Fruit fly (Drosophila melanogaster) whole organism, embryonic: ENCODE results near the gene Miga.

Source experiments
- CG12236 ChIP-seq: fragments of 200-800 bp; sonication (Bioruptor generic); optimal IDR thresholded peaks from 2 replicates; lab custom pipeline; 2016; ENCODE audit warnings: missing biosample characterization, missing genetic modification characterization
- CG14710 ChIP-seq: fragments of 200-800 bp; sonication (Bioruptor generic); optimal IDR thresholded peaks from 3 replicates; lab custom pipeline; 2019; ENCODE audit warnings: missing biosample characterization, mild to moderate bottlenecking, missing genetic modification characterization, moderate library complexity
- CG2116 ChIP-seq: fragments of 200-800 bp; sonication (Bioruptor generic); optimal IDR thresholded peaks from 3 replicates; lab custom pipeline; 2018; ENCODE audit warnings: missing biosample characterization, mild to moderate bottlenecking, missing genetic modification characterization
- CG8388 ChIP-seq: fragments of 200-800 bp; sonication (Bioruptor generic); optimal IDR thresholded peaks from 2 replicates; lab custom pipeline; 2019; ENCODE audit warnings: missing biosample characterization, mild to moderate bottlenecking, missing genetic modification characterization, moderate library complexity
- CG8765 ChIP-seq: fragments of 200-800 bp; sonication (Bioruptor generic); IDR thresholded peaks from 2 replicates; pipeline ENCODE4 v1.3.6; 2022; ENCODE audit warnings: missing biosample characterization, missing genetic modification characterization
- Ets97D ChIP-seq: fragments of 200-800 bp; sonication (Bioruptor generic); optimal IDR thresholded peaks from 3 replicates; lab custom pipeline; 2016; ENCODE audit warnings: missing biosample characterization, missing genetic modification characterization
- ase ChIP-seq: fragments of 200-800 bp; sonication (Bioruptor generic); IDR thresholded peaks from 3 replicates; pipeline ENCODE4 v1.3.6; 2022; ENCODE audit warnings: missing biosample characterization, missing genetic modification characterization
- cg ChIP-seq: fragments of 200-800 bp; sonication (Bioruptor generic); optimal IDR thresholded peaks from 3 replicates; lab custom pipeline; 2019; ENCODE audit warnings: missing biosample characterization, mild to moderate bottlenecking, missing genetic modification characterization, moderate library complexity
- dmrt11E ChIP-seq: fragments of 200-800 bp; sonication (Bioruptor generic); optimal IDR thresholded peaks from 3 replicates; lab custom pipeline; 2018; ENCODE audit warnings: missing biosample characterization, mild to moderate bottlenecking, missing genetic modification characterization, moderate library complexity
- dmrt99B ChIP-seq: fragments of 200-800 bp; sonication (Bioruptor generic); optimal IDR thresholded peaks from 2 replicates; lab custom pipeline; 2018; ENCODE audit warnings: missing biosample characterization, mild to moderate bottlenecking, missing genetic modification characterization, moderate library complexity
- knrl ChIP-seq: fragments of 200-800 bp; sonication (Bioruptor generic); IDR thresholded peaks from 3 replicates; pipeline ENCODE4 v1.3.6; 2022; ENCODE audit warnings: missing biosample characterization, missing genetic modification characterization; ENCODE audit not compliant: partially characterized antibody
- sr ChIP-seq: fragments of 200-800 bp; sonication (Bioruptor generic); IDR thresholded peaks from 3 replicates; pipeline ENCODE4 v1.3.6; 2022; ENCODE audit warnings: missing biosample characterization, missing genetic modification characterization

dm6 chrX:8416956-8417355, 20.7 kb downstream of the Miga start:
- TF ChIP-seq CG8388 (GFP tag; lab: Kevin White, UChicago), result no peak
- no peak for TF ChIP-seq CG14710 (tag; lab: Kevin White, UChicago)
- TF ChIP-seq ase (GFP tag; lab: Robert Waterston, UW), result no peak
- no peak for TF ChIP-seq CG2116 (GFP tag; lab: Kevin White, UChicago)
- TF ChIP-seq sr (GFP tag; lab: Robert Waterston, UW), result no peak
- TF ChIP-seq Ets97D (GFP tag; lab: Kevin White, UChicago), result no peak
- no peak for TF ChIP-seq CG12236 (GFP tag; lab: Kevin White, UChicago)
- no peak for TF ChIP-seq cg (GFP tag; lab: Kevin White, UChicago)
- TF ChIP-seq dmrt11E (tag; lab: Kevin White, UChicago), result no peak
- TF ChIP-seq knrl, result no peak
- no peak for TF ChIP-seq CG8765 (GFP tag; lab: Robert Waterston, UW)
- TF ChIP-seq dmrt99B (tag; lab: Kevin White, UChicago), result peak; percentile 54
